Worm (Caenorhabditis elegans) whole organism, young adult: ENCODE measurements around the gene evl-18.

ENCODE experiments used
- B0336.3 ChIP-seq: fragments of 200-800 bp; sonication (Bioruptor generic); IDR thresholded peaks from 2 replicates; pipeline ENCODE4 v1.3.6; 2022; ENCODE audit warnings: missing genetic modification characterization, missing compliant biosample characterization
- D2030.7 ChIP-seq: fragments of 200-800 bp; sonication (Bioruptor generic); IDR thresholded peaks from 2 replicates; pipeline ENCODE4 v1.3.6; 2022; ENCODE audit warnings: missing genetic modification reagents, missing genetic modification characterization, missing compliant biosample characterization
- F10E7.11 ChIP-seq: sonication (generic microtip); optimal IDR thresholded peaks from 2 replicates; lab custom pipeline; 2017; ENCODE audit warnings: mild to moderate bottlenecking, missing genetic modification characterization, moderate library complexity, missing compliant biosample characterization
- F33H1.4 ChIP-seq: fragments of 200-800 bp; sonication (Bioruptor generic); IDR thresholded peaks from 2 replicates; pipeline ENCODE4 v1.3.6; 2022; ENCODE audit warnings: missing genetic modification reagents, missing genetic modification characterization, missing compliant biosample characterization
- F39B2.1 ChIP-seq: fragments of 200-800 bp; sonication (Bioruptor generic); IDR thresholded peaks from 2 replicates; pipeline ENCODE4 v1.3.6; 2022; ENCODE audit warnings: missing genetic modification reagents, missing genetic modification characterization, missing compliant biosample characterization
- F49E8.2 ChIP-seq: sonication (generic microtip); optimal IDR thresholded peaks from 3 replicates; lab custom pipeline; 2017; ENCODE audit warnings: missing genetic modification characterization, mild to moderate bottlenecking, missing compliant biosample characterization, antibody characterized with exemption, moderate library complexity; ENCODE audit not compliant: insufficient read depth
- F55B11.4 ChIP-seq: sonication (generic microtip); optimal IDR thresholded peaks from 2 replicates; lab custom pipeline; 2016; ENCODE audit warnings: missing compliant biosample characterization, missing genetic modification characterization, borderline replicate concordance; ENCODE audit not compliant: insufficient read depth
- K11D2.4 ChIP-seq: fragments of 200-800 bp; sonication (Bioruptor generic); IDR thresholded peaks from 2 replicates; pipeline ENCODE4 v1.3.6; 2022; ENCODE audit warnings: missing genetic modification reagents, missing genetic modification characterization, missing compliant biosample characterization
- akir-1 ChIP-seq: fragments of 200-800 bp; sonication (Bioruptor generic); optimal IDR thresholded peaks from 2 replicates; lab custom pipeline; 2018; ENCODE audit warnings: mild to moderate bottlenecking, missing genetic modification characterization, moderate library complexity, missing compliant biosample characterization
- ama-1 ChIP-seq, 3 experiments: fragments of 150-350 bp in 1 of 3; sonication (generic microtip) in 2 of 3; optimal IDR thresholded peaks; 2 replicates each; lab custom pipeline; 2014 to 2018; ENCODE audit warnings: missing biosample characterization in 2 of 3, missing genetic modification characterization in 2 of 3, missing genetic modification reagents in 2 of 3
- aptf-2 ChIP-seq: fragments of 200-800 bp; sonication (Bioruptor generic); conservative IDR thresholded peaks from 2 replicates; pipeline ENCODE4 v1.3.6; 2022; ENCODE audit warnings: missing genetic modification reagents, missing genetic modification characterization, missing compliant biosample characterization
- athp-1 ChIP-seq: sonication (generic microtip); optimal IDR thresholded peaks from 2 replicates; lab custom pipeline; 2017; ENCODE audit warnings: mild to moderate bottlenecking, missing genetic modification characterization, missing compliant biosample characterization
- cebp-1 ChIP-seq, 2 experiments: fragments of 200-800 bp in 1 of 2; sonication (Bioruptor generic) in 1 of 2; sonication (generic microtip) in 1 of 2; IDR thresholded peaks in 1 of 2; optimal IDR thresholded peaks in 1 of 2; 2 replicates each; pipeline versions ENCODE4 v1.3.6 to Lab custom; 2017 to 2022; ENCODE audit warnings: missing compliant biosample characterization in 2 of 2, missing genetic modification characterization in 2 of 2, mild to moderate bottlenecking in 1 of 2, missing genetic modification reagents in 1 of 2, moderate library complexity in 1 of 2
- ceh-100 ChIP-seq: fragments of 200-800 bp; sonication (Bioruptor generic); IDR thresholded peaks from 2 replicates; pipeline ENCODE4 v1.3.6; 2022; ENCODE audit warnings: missing genetic modification reagents, missing genetic modification characterization, missing compliant biosample characterization
- ceh-91 ChIP-seq: fragments of 200-800 bp; sonication (Bioruptor generic); IDR thresholded peaks from 2 replicates; pipeline ENCODE4 v1.3.6; 2022; ENCODE audit warnings: missing genetic modification reagents, missing genetic modification characterization, missing compliant biosample characterization
- chd-7 ChIP-seq: sonication (generic microtip); optimal IDR thresholded peaks from 2 replicates; lab custom pipeline; 2016; ENCODE audit warnings: mild to moderate bottlenecking, missing genetic modification characterization, moderate library complexity, missing compliant biosample characterization
- efl-1 ChIP-seq: fragments of 150-350 bp; optimal IDR thresholded peaks from 2 replicates; lab custom pipeline; 2014; ENCODE audit warnings: missing biosample characterization, missing genetic modification reagents, missing genetic modification characterization
- ekl-4 ChIP-seq: fragments of 200-800 bp; sonication (Bioruptor generic); IDR thresholded peaks from 2 replicates; pipeline ENCODE4 v1.3.6; 2022; ENCODE audit warnings: missing genetic modification reagents, missing genetic modification characterization, missing compliant biosample characterization
- him-1 ChIP-seq: sonication (generic microtip); optimal IDR thresholded peaks from 2 replicates; lab custom pipeline; 2016; ENCODE audit warnings: missing genotype, missing genetic modification reagents, missing genetic modification characterization, missing compliant biosample characterization
- hrde-1 ChIP-seq: sonication (generic microtip); optimal IDR thresholded peaks from 2 replicates; lab custom pipeline; 2016; ENCODE audit warnings: missing genetic modification characterization, mild to moderate bottlenecking, missing compliant biosample characterization, moderate library complexity, missing genotype, missing genetic modification reagents, borderline replicate concordance
- hsf-1 ChIP-seq: fragments of 200-800 bp; sonication (Bioruptor generic); IDR thresholded peaks from 2 replicates; pipeline ENCODE4 v1.3.6; 2022; ENCODE audit warnings: missing genetic modification reagents, missing genetic modification characterization, missing compliant biosample characterization
- lin-26 ChIP-seq: fragments of 200-800 bp; sonication (Bioruptor generic); IDR thresholded peaks from 2 replicates; pipeline ENCODE4 v1.3.6; 2022; ENCODE audit warnings: missing genetic modification reagents, missing genetic modification characterization, missing compliant biosample characterization
- lin-40 ChIP-seq: sonication (generic microtip); optimal IDR thresholded peaks from 2 replicates; lab custom pipeline; 2016; ENCODE audit warnings: missing genetic modification characterization, mild to moderate bottlenecking, missing compliant biosample characterization, missing genotype, missing genetic modification reagents
- lin-54 ChIP-seq: fragments of 200-800 bp; sonication (Bioruptor generic); optimal IDR thresholded peaks from 2 replicates; lab custom pipeline; 2018; ENCODE audit warnings: mild to moderate bottlenecking, missing genetic modification characterization, missing compliant biosample characterization
- lsl-1 ChIP-seq: fragments of 200-800 bp; sonication (Bioruptor generic); optimal IDR thresholded peaks from 2 replicates; lab custom pipeline; 2018; ENCODE audit warnings: mild to moderate bottlenecking, missing genetic modification characterization, moderate library complexity, missing compliant biosample characterization
- madf-6 ChIP-seq: fragments of 200-800 bp; sonication (Bioruptor generic); IDR thresholded peaks from 2 replicates; pipeline ENCODE4 v1.3.6; 2022; ENCODE audit warnings: missing genetic modification reagents, missing genetic modification characterization, missing compliant biosample characterization
- madf-8 ChIP-seq: fragments of 200-800 bp; sonication (Bioruptor generic); conservative IDR thresholded peaks from 2 replicates; pipeline ENCODE4 v1.3.6; 2022; ENCODE audit warnings: missing genetic modification reagents, missing genetic modification characterization, missing compliant biosample characterization
- nfya-2 ChIP-seq: fragments of 200-800 bp; sonication (Bioruptor generic); IDR thresholded peaks from 2 replicates; pipeline ENCODE4 v1.3.6; 2022; ENCODE audit warnings: missing genetic modification reagents, missing genetic modification characterization, missing compliant biosample characterization
- rec-8 ChIP-seq, 2 experiments: sonication (generic microtip); optimal IDR thresholded peaks; 2 replicates each; lab custom pipeline; 2016; ENCODE audit warnings: mild to moderate bottlenecking in 2 of 2, missing genetic modification characterization in 2 of 2, missing genetic modification reagents in 2 of 2, missing genotype in 2 of 2, missing biosample characterization in 1 of 2, missing compliant biosample characterization in 1 of 2, moderate library complexity in 1 of 2
- rpc-1 ChIP-seq, 2 experiments: fragments of 150-350 bp in 1 of 2; sonication (generic microtip) in 1 of 2; optimal IDR thresholded peaks; 2 replicates each; lab custom pipeline; 2014 to 2018; ENCODE audit warnings: missing biosample characterization in 1 of 2, missing genetic modification characterization in 1 of 2, missing genetic modification reagents in 1 of 2, missing genotype in 1 of 2
- snpc-1.3 ChIP-seq: sonication (generic microtip); optimal IDR thresholded peaks from 2 replicates; lab custom pipeline; 2017; ENCODE audit warnings: missing genetic modification characterization, mild to moderate bottlenecking, missing compliant biosample characterization, antibody characterized with exemption, moderate library complexity, missing genotype, missing genetic modification reagents; ENCODE audit not compliant: insufficient read depth
- snpc-3.4 ChIP-seq: sonication (generic microtip); optimal IDR thresholded peaks from 2 replicates; lab custom pipeline; 2017; ENCODE audit warnings: missing genetic modification characterization, mild to moderate bottlenecking, missing compliant biosample characterization, antibody characterized with exemption, moderate library complexity, missing genotype, missing genetic modification reagents
- somi-1 ChIP-seq: fragments of 200-800 bp; sonication (Bioruptor generic); optimal IDR thresholded peaks from 2 replicates; lab custom pipeline; 2018; ENCODE audit warnings: mild to moderate bottlenecking, missing genetic modification characterization, missing compliant biosample characterization
- tbp1 ChIP-seq: fragments of 200-800 bp; sonication (Bioruptor generic); optimal IDR thresholded peaks from 2 replicates; lab custom pipeline; 2018; ENCODE audit warnings: mild to moderate bottlenecking, missing genetic modification characterization, missing compliant biosample characterization
- tbx-9 ChIP-seq: sonication (generic microtip); optimal IDR thresholded peaks from 2 replicates; lab custom pipeline; 2016; ENCODE audit warnings: borderline replicate concordance, missing genetic modification characterization, inconsistent platforms, missing compliant biosample characterization
- unc-130 ChIP-seq: sonication (generic microtip); optimal IDR thresholded peaks from 2 replicates; lab custom pipeline; 2016; ENCODE audit warnings: missing genetic modification reagents, missing genetic modification characterization, missing compliant biosample characterization
- unc-62 ChIP-seq: fragments of 150-350 bp; optimal IDR thresholded peaks from 2 replicates; lab custom pipeline; 2014; ENCODE audit warnings: missing biosample characterization, missing genetic modification reagents, missing genetic modification characterization
- zim-3 ChIP-seq: sonication (generic microtip); optimal IDR thresholded peaks from 2 replicates; lab custom pipeline; 2017; ENCODE audit warnings: mild to moderate bottlenecking, missing genetic modification characterization, moderate library complexity, missing compliant biosample characterization
- ztf-26 ChIP-seq: sonication (generic microtip); optimal IDR thresholded peaks from 2 replicates; lab custom pipeline; 2017; ENCODE audit warnings: missing genetic modification characterization, missing compliant biosample characterization

Gene evl-18

DNA sequence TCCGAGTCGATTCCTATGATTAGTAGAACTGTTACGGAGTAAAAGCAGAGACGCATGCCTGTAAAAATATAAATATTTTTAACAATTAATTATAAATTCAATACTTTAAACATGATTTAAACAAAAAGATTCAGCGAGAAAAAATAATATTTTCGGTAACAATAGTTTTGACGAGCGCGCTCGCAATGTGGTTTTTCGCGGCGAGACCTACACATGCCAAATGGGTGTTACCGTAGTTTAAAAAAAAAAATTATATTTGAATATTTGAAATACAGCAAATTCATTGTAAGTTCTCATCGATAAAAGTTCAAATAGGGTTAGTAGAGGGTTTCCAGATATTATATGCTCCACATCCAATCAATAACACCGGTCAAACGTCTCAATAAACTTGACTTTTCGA, 8.4 kb downstream of the evl-18 start, which contains the start of gene gldi-5 (continued):
- no peak for TF ChIP-seq rpc-1 (optimal IDR thresholded peaks at IDR 0.05; lab: Kevin White, UChicago)
- TF ChIP-seq rpc-1 (tag; optimal IDR thresholded peaks at IDR 0.05; lab: Kevin White, UChicago): no peak
- TF ChIP-seq ceh-91 (GFP tag; lab: Robert Waterston, UW): no peak
- peak; percentile 77 for TF ChIP-seq madf-6 (GFP tag; lab: Robert Waterston, UW)
- TF ChIP-seq somi-1 (GFP tag; lab: Kevin White, UChicago): no peak
- TF ChIP-seq chd-7: no peak
- no peak for TF ChIP-seq ekl-4
- TF ChIP-seq F33H1.4 (GFP tag; lab: Robert Waterston, UW): peak; percentile 82
- no peak for TF ChIP-seq unc-62 (GFP tag; lab: Kevin White, UChicago)
- peak; percentile 83 for TF ChIP-seq lsl-1
- TF ChIP-seq F55B11.4 (tag; lab: Kevin White, UChicago): no peak
- no peak for TF ChIP-seq aptf-2 (GFP tag; lab: Robert Waterston, UW)
- no peak for TF ChIP-seq him-1 (tag; lab: Kevin White, UChicago)
- TF ChIP-seq F39B2.1 (GFP tag; lab: Robert Waterston, UW): no peak
- TF ChIP-seq lin-54 (GFP tag; lab: Kevin White, UChicago): peak; percentile 69
- TF ChIP-seq hsf-1 (GFP tag; lab: Robert Waterston, UW): no peak
- TF ChIP-seq F49E8.2 (tag; lab: Kevin White, UChicago): no peak
- no peak for TF ChIP-seq rec-8 (tag; optimal IDR thresholded peaks at IDR 0.05; lab: Kevin White, UChicago)
- no peak for TF ChIP-seq ztf-26
- TF ChIP-seq, all 124 proteins: peak for 10

DNA sequence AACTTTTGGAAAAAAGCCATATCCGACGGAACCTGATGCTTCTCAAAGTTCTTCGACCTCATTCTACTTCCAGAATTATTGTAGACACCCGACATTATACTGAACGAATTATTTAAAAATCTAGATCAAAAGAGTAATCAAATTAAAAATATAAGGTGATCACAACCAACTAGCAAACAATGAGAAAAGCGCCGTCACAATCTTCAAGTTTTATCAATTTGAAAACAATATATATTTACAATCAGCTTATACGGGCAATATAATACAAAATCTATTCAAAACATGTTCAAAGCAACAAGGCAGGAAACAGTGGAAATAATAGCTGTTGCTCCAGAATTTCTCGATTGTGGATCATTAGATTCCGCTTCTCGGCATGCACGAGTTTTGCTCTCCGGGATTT, 10.0 kb downstream of the evl-18 start, which contains the start of gene C14B1.12:
Gene C14B1.12 (minus strand): TSS at position 101 of the 400 bp plus-strand sequence.
- no peak for TF ChIP-seq madf-6 (GFP tag; lab: Robert Waterston, UW)
- TF ChIP-seq ekl-4: peak; percentile 60; the same call in 1 of the 2 replicates

DNA sequence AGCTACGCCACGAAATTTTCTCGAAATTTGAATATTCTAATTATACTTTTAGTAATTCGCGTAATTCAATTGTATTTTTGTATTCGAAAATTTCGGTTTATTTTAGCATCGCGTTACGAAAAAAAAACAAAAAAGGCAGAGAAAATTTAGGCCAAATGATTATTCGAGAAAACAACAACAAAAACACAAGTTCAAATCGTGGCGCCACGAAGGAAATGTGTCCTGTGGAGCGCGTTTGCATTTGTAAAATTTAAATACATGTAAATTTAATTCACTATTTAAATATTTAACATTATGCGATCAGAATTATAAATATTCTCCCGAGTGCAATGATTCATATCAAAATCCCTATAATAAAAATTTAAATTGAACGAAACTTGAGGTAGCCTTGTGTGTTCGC, 11.1 kb downstream of the evl-18 start:
- TF ChIP-seq lin-40 (tag; lab: Kevin White, UChicago): no peak
- no peak for TF ChIP-seq ama-1 (optimal IDR thresholded peaks at IDR 0.05; lab: Kevin White, UChicago)
- TF ChIP-seq ama-1 (GFP tag; optimal IDR thresholded peaks at IDR 0.05; lab: Kevin White, UChicago): peak in 1 of 2 experiments; percentile 12
- TF ChIP-seq lin-54 (GFP tag; lab: Kevin White, UChicago): peak; percentile 63
- TF ChIP-seq tbp1 (GFP tag; lab: Kevin White, UChicago): peak; percentile 4
- peak; percentile 79 for TF ChIP-seq efl-1 (GFP tag; lab: Kevin White, UChicago)
- peak; percentile 45 for TF ChIP-seq lsl-1
- TF ChIP-seq hrde-1 (tag; lab: Kevin White, UChicago): no peak
- no peak for TF ChIP-seq tbx-9 (tag; lab: Kevin White, UChicago)
- TF ChIP-seq D2030.7 (GFP tag; lab: Robert Waterston, UW): peak; percentile 56
- TF ChIP-seq madf-6 (GFP tag; lab: Robert Waterston, UW): peak; percentile 61; the same call in 1 of the 2 replicates
- TF ChIP-seq madf-8 (GFP tag; lab: Robert Waterston, UW): peak; percentile 60
- TF ChIP-seq F10E7.11 (tag; lab: Kevin White, UChicago): no peak
- TF ChIP-seq F33H1.4 (GFP tag; lab: Robert Waterston, UW): peak; percentile 54
- TF ChIP-seq snpc-3.4 (tag; lab: Kevin White, UChicago): peak; percentile 65
- peak; percentile 88 for TF ChIP-seq hsf-1 (GFP tag; lab: Robert Waterston, UW)
- no peak for TF ChIP-seq zim-3 (tag; lab: Kevin White, UChicago)
- TF ChIP-seq akir-1 (GFP tag; lab: Kevin White, UChicago): no peak

DNA sequence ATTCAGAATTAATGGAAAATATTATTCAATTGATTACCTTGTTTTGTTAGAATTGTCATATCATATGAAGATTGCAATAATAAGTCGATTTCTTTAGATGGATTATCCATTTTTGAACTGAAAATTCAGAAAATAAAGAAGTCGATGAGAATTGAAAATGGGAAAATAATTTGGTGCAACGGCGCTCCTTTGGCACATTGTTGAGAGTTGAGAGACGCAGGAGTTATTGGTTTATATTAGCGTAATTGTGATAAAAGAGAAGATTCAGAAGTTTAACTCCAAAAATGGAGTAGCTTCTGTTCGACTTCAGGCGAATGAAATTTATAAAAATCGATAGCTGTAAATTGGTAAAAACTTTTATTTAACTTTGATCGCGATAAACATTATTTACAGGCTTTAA, 15.3 kb downstream of the evl-18 start, which contains the start of gene C14B1.8:
Gene C14B1.8 (minus strand): TSS at position 117 of the 400 bp plus-strand sequence.
- peak; percentile 61 for TF ChIP-seq unc-130 (GFP tag; lab: Kevin White, UChicago)
- 0 out of 2 replicates have a peak, but pooled peaks have one; percentile 29 for TF ChIP-seq ceh-100 (GFP tag; lab: Robert Waterston, UW)
- TF ChIP-seq snpc-1.3: peak; percentile 27
- TF ChIP-seq B0336.3 (GFP tag; lab: Robert Waterston, UW): peak; percentile 18; the same call in 1 of the 2 replicates
- TF ChIP-seq madf-6 (GFP tag; lab: Robert Waterston, UW): peak; percentile 50
- TF ChIP-seq athp-1 (tag; lab: Kevin White, UChicago): peak; percentile 17
- no peak for TF ChIP-seq nfya-2 (GFP tag; lab: Robert Waterston, UW)
- no peak for TF ChIP-seq cebp-1 (GFP tag; IDR thresholded peaks at IDR 0.05; lab: Robert Waterston, UW)
- TF ChIP-seq cebp-1 (tag; optimal IDR thresholded peaks at IDR 0.05; lab: Kevin White, UChicago): no peak
- TF ChIP-seq ama-1 (optimal IDR thresholded peaks at IDR 0.05; lab: Kevin White, UChicago): no peak
- TF ChIP-seq ama-1 (GFP tag; optimal IDR thresholded peaks at IDR 0.05; lab: Kevin White, UChicago): peak in 1 of 2 experiments; percentile 19
- peak; percentile 12 for TF ChIP-seq F49E8.2 (tag; lab: Kevin White, UChicago)
- TF ChIP-seq lin-26 (GFP tag; lab: Robert Waterston, UW): no peak
- TF ChIP-seq K11D2.4 (GFP tag; lab: Robert Waterston, UW): no peak
